Worm (Caenorhabditis elegans) whole organism, midembryonic: ENCODE data around the gene etc-1.

Experiments
- T22C8.4 ChIP-seq: fragments of 200-800 bp; sonication (Bioruptor generic); IDR thresholded peaks from 2 replicates; pipeline ENCODE4 v1.3.6; 2022; ENCODE audit warnings: missing genetic modification characterization, missing compliant biosample characterization
- cog-1 ChIP-seq: sonication (generic microtip); optimal IDR thresholded peaks from 2 replicates; lab custom pipeline; 2016; ENCODE audit warnings: missing genetic modification characterization, missing compliant biosample characterization
- flt-1 ChIP-seq: fragments of 200-800 bp; sonication (Bioruptor generic); IDR thresholded peaks from 2 replicates; pipeline ENCODE4 v1.3.6; 2022; ENCODE audit warnings: missing genetic modification characterization, missing compliant biosample characterization
- klf-2 ChIP-seq: fragments of 200-800 bp; sonication (Bioruptor generic); conservative IDR thresholded peaks from 2 replicates; pipeline ENCODE4 v1.3.6; 2022; ENCODE audit warnings: missing genetic modification reagents, missing genetic modification characterization, missing compliant biosample characterization
- med-1 ChIP-seq: sonication (generic microtip); optimal IDR thresholded peaks from 2 replicates; lab custom pipeline; 2017; ENCODE audit warnings: missing genetic modification characterization, mild to moderate bottlenecking, missing compliant biosample characterization, antibody characterized with exemption, missing genetic modification reagents; ENCODE audit not compliant: insufficient read depth
- ref-1 ChIP-seq: fragments of 200-800 bp; sonication (Bioruptor generic); conservative IDR thresholded peaks from 2 replicates; pipeline ENCODE4 v1.3.6; 2022; ENCODE audit warnings: missing genetic modification reagents, missing genetic modification characterization, missing compliant biosample characterization
- tab-1 ChIP-seq: fragments of 200-800 bp; sonication (Bioruptor generic); IDR thresholded peaks from 2 replicates; pipeline ENCODE4 v1.3.6; 2022; ENCODE audit warnings: missing genetic modification characterization, missing compliant biosample characterization
- ztf-23 ChIP-seq: fragments of 200-800 bp; sonication (Bioruptor generic); IDR thresholded peaks from 2 replicates; pipeline ENCODE4 v1.3.6; 2022; ENCODE audit warnings: missing genetic modification reagents, missing genetic modification characterization, missing compliant biosample characterization
- ztf-29 ChIP-seq: fragments of 200-800 bp; sonication (Bioruptor generic); IDR thresholded peaks from 2 replicates; pipeline ENCODE4 v1.3.6; 2022; ENCODE audit warnings: missing genetic modification reagents, missing genetic modification characterization, missing compliant biosample characterization

The etc-1 gene

ce11 chrII:8664533-8664932, at the start of gene etc-1:
Gene etc-1, plus strand, starts transcription at chrII:8664833.
- no peak for TF ChIP-seq T22C8.4 (GFP tag; lab: Robert Waterston, UW)
- TF ChIP-seq med-1 (GFP tag; lab: Kevin White, UChicago), result no peak
- TF ChIP-seq ztf-23 (GFP tag; lab: Robert Waterston, UW), result no peak
- no peak for TF ChIP-seq klf-2 (GFP tag; lab: Robert Waterston, UW)
- TF ChIP-seq flt-1 (GFP tag; lab: Robert Waterston, UW), result no peak
- TF ChIP-seq cog-1, result no peak
- no peak for TF ChIP-seq ref-1 (GFP tag; lab: Robert Waterston, UW)
- no peak for TF ChIP-seq ztf-29
- TF ChIP-seq tab-1 (GFP tag; lab: Robert Waterston, UW), result no peak

- TF ChIP-seq tab-1 (GFP tag; lab: Robert Waterston, UW) (no peak), ref-1 (GFP tag; lab: Robert Waterston, UW) (no peak), cog-1 (no peak), T22C8.4 (GFP tag; lab: Robert Waterston, UW) (no peak)
These were observed 48.5 kb upstream of the etc-1 start for ce11 chrII:8616155-8616554.

- TF ChIP-seq flt-1 (GFP tag; lab: Robert Waterston, UW) (no peak), ztf-29 (no peak), med-1 (GFP tag; lab: Kevin White, UChicago) (no peak), ztf-23 (GFP tag; lab: Robert Waterston, UW) (no peak), T22C8.4 (GFP tag; lab: Robert Waterston, UW) (no peak), klf-2 (GFP tag; lab: Robert Waterston, UW) (no peak), ref-1 (GFP tag; lab: Robert Waterston, UW) (no peak), tab-1 (GFP tag; lab: Robert Waterston, UW) (no peak), cog-1 (no peak)
These were observed 47.1 kb upstream of the etc-1 start, which contains the start of gene chhy-1 for ce11 chrII:8617516-8617915. Gene chhy-1, minus strand, starts transcription at chrII:8617616.

DNA sequence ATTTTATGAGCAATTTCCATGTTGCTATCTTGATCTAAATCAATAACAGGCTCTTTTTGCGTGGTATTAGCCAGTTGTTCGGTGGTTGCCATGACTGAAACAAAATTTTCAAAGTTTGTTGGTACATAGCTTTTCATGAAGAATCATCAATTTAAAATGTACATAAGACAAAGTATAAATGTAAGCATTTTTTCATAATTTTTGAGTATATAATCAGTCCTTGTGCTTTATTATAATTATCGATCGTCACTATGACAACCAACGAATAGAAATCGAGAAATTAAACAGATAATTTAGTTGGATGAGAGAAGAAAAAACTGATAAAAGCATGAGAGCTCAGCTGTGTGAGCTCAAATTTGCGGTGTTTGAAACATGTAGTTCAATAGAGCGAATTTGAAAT, 42.8 kb upstream of the etc-1 start, which contains the start of gene T22C8.3:
Gene T22C8.3 (minus strand): TSS at position 101 of the 400 bp plus-strand sequence.
- TF ChIP-seq T22C8.4 (GFP tag; lab: Robert Waterston, UW), result no peak
- no peak for TF ChIP-seq med-1 (GFP tag; lab: Kevin White, UChicago)
- no peak for TF ChIP-seq ztf-23 (GFP tag; lab: Robert Waterston, UW)
- TF ChIP-seq flt-1 (GFP tag; lab: Robert Waterston, UW), result no peak
- no peak for TF ChIP-seq tab-1 (GFP tag; lab: Robert Waterston, UW)

DNA sequence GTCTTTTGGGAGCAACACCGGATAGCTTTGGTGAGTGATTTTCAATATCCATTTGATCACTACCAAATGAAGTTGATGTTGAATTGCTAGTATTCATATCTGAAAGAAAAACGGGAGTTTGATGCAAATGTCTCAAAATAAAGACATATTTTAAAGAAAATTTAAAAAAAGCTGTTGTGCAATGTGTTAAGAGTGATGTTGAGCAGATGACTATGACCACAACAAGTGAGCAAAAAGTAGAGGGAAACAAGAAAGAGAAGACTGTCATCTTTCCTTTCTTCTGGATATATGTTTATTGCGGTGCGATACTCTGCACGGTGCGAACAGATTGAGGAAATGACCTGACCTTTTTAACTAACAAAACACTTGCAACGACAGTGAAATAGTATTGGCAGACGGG, 41.2 kb upstream of the etc-1 start, which contains the start of gene T22C8.4:
Gene T22C8.4 (minus strand): TSS at position 101 of the 400 bp plus-strand sequence.
- no peak for TF ChIP-seq flt-1 (GFP tag; lab: Robert Waterston, UW)
- TF ChIP-seq tab-1 (GFP tag; lab: Robert Waterston, UW), result no peak
- TF ChIP-seq klf-2 (GFP tag; lab: Robert Waterston, UW), result no peak
- no peak for TF ChIP-seq ztf-23 (GFP tag; lab: Robert Waterston, UW)
- TF ChIP-seq cog-1, result no peak
- TF ChIP-seq med-1 (GFP tag; lab: Kevin White, UChicago), result no peak
- TF ChIP-seq T22C8.4 (GFP tag; lab: Robert Waterston, UW), result no peak
- no peak for TF ChIP-seq ref-1 (GFP tag; lab: Robert Waterston, UW)
- no peak for TF ChIP-seq ztf-29

DNA sequence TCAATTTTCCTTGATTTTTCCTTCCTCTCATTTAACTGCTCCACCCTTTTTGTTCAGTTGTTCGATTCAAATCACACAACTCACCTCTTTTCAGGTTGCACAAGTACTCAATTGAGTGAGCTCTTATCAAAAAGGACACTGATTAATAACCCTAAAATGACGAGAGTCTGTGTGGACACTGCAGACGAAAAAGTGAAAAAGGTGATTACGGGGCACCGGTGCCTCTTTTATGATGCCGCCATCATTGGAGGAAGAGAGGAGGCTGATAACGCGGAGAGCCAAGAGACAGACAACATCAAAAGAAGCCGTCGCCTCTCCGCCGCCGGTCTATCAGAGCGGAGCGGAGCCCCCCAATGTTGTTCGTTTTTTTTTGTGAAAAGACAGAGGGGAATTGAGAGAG, 39.5 kb upstream of the etc-1 start, which contains the start of gene sptf-2:
Gene sptf-2 (plus strand): TSS at position 297 of the 400 bp plus-strand sequence.
- TF ChIP-seq ztf-29 (no peak), T22C8.4 (GFP tag; lab: Robert Waterston, UW) (no peak), flt-1 (GFP tag; lab: Robert Waterston, UW) (no peak), ref-1 (GFP tag; lab: Robert Waterston, UW) (no peak), ztf-23 (GFP tag; lab: Robert Waterston, UW) (no peak), med-1 (GFP tag; lab: Kevin White, UChicago) (no peak), cog-1 (no peak), tab-1 (GFP tag; lab: Robert Waterston, UW) (no peak), klf-2 (GFP tag; lab: Robert Waterston, UW) (no peak)

ce11 chrII:8626598-8626997, 38.0 kb upstream of the etc-1 start:
- TF ChIP-seq med-1 (GFP tag; lab: Kevin White, UChicago) (no peak), T22C8.4 (GFP tag; lab: Robert Waterston, UW) (no peak), klf-2 (GFP tag; lab: Robert Waterston, UW) (no peak), ref-1 (GFP tag; lab: Robert Waterston, UW) (no peak), cog-1 (no peak)

ce11 chrII:8627907-8628306, 36.7 kb upstream of the etc-1 start:
- TF ChIP-seq ztf-23 (GFP tag; lab: Robert Waterston, UW), result no peak
- TF ChIP-seq T22C8.4 (GFP tag; lab: Robert Waterston, UW), result no peak
- no peak for TF ChIP-seq klf-2 (GFP tag; lab: Robert Waterston, UW)
- TF ChIP-seq ref-1 (GFP tag; lab: Robert Waterston, UW), result no peak
- TF ChIP-seq flt-1 (GFP tag; lab: Robert Waterston, UW), result no peak
- no peak for TF ChIP-seq med-1 (GFP tag; lab: Kevin White, UChicago)
- no peak for TF ChIP-seq cog-1
- TF ChIP-seq tab-1 (GFP tag; lab: Robert Waterston, UW), result no peak
- TF ChIP-seq ztf-29, result no peak

ce11 chrII:8630088-8630487, 34.5 kb upstream of the etc-1 start, which contains the start of gene T22C8.6:
Gene T22C8.6, minus strand, starts transcription at chrII:8630281.
- TF ChIP-seq tab-1 (GFP tag; lab: Robert Waterston, UW) (no peak), T22C8.4 (GFP tag; lab: Robert Waterston, UW) (no peak), ztf-29 (no peak), ztf-23 (GFP tag; lab: Robert Waterston, UW) (no peak), ref-1 (GFP tag; lab: Robert Waterston, UW) (no peak), cog-1 (no peak), flt-1 (GFP tag; lab: Robert Waterston, UW) (no peak), med-1 (GFP tag; lab: Kevin White, UChicago) (no peak), klf-2 (GFP tag; lab: Robert Waterston, UW) (no peak)
